Worm (Caenorhabditis elegans): ENCODE data around the gene srxa-4.

Gene srxa-4

ce11 chrV:7387755-7388154 lies 32.5 kb upstream of the srxa-4 start, which contains the start of gene C02H6.3:
Gene C02H6.3 (minus strand): TSS chrV:7387855.
- no peak for TF ChIP-seq nhr-23 (tag; optimal IDR thresholded peaks at IDR 0.05)
- TF ChIP-seq ceh-16 (tag; optimal IDR thresholded peaks at IDR 0.05) = no peak
- no peak for TF ChIP-seq ztf-11 (tag; optimal IDR thresholded peaks at IDR 0.05)

ce11 chrV:7389771-7390170 lies 30.5 kb upstream of the srxa-4 start, which contains the start of gene C02H6.1:
Gene C02H6.1 (minus strand): TSS chrV:7389871.
- TF ChIP-seq unc-55 (GFP tag; optimal IDR thresholded peaks at IDR 0.05) (no peak), alr-1 (tag; optimal IDR thresholded peaks at IDR 0.05) (no peak), mdl-1 (tag; optimal IDR thresholded peaks at IDR 0.05) (no peak), lin-39 (tag; optimal IDR thresholded peaks at IDR 0.05) (no peak), nhr-21 (tag; optimal IDR thresholded peaks at IDR 0.05) (no peak)

DNA sequence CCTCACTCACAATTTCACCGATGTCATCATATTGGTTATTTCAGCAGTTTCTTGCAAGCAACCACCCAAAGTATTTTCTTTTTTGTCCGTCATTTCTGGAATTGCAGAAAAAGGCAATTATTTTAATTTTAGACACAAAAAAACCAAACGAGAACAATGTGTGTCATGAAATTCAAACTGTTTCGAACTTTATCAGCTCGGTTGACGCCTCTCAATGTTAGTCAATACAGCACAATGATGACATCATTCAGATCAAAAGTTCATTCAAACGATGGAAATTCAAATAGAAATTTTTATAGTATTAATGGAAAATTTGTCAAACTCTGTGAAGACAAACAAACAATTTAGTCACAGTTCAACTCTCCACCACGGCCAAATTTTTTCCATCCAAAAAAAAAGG lies 28.3 kb upstream of the srxa-4 start, which contains the start of gene fbxa-105:
Gene fbxa-105 (minus strand): TSS at position 97 of the 400 bp plus-strand sequence.
- no peak for TF ChIP-seq R02D3.7 (tag; optimal IDR thresholded peaks at IDR 0.05)
- TF ChIP-seq unc-62 (GFP tag; optimal IDR thresholded peaks at IDR 0.05) = no peak
- TF ChIP-seq nhr-129 (tag; optimal IDR thresholded peaks at IDR 0.05) = no peak
- TF ChIP-seq fos-1 (tag; optimal IDR thresholded peaks at IDR 0.05) = peak; percentile 70

ce11 chrV:7395359-7395758 lies 24.9 kb upstream of the srxa-4 start, which contains the start of gene srx-9:
Gene srx-9 (minus strand): TSS chrV:7395459.
- TF ChIP-seq elt-1 (tag; optimal IDR thresholded peaks at IDR 0.05) (no peak), sem-4 (tag; optimal IDR thresholded peaks at IDR 0.05) (no peak), Y55F3AM.14 (GFP tag; optimal IDR thresholded peaks at IDR 0.05) (no peak), ztf-1 (GFP tag; conservative IDR thresholded peaks at IDR 0.05) (no peak), mbf-1 (tag; optimal IDR thresholded peaks at IDR 0.05) (no peak), unc-62 (GFP tag; optimal IDR thresholded peaks at IDR 0.05) (no peak), nhr-25 (tag; optimal IDR thresholded peaks at IDR 0.05) (no peak), lsy-2 (tag; optimal IDR thresholded peaks at IDR 0.05) (no peak), nhr-11 (tag; optimal IDR thresholded peaks at IDR 0.05) (no peak)

DNA sequence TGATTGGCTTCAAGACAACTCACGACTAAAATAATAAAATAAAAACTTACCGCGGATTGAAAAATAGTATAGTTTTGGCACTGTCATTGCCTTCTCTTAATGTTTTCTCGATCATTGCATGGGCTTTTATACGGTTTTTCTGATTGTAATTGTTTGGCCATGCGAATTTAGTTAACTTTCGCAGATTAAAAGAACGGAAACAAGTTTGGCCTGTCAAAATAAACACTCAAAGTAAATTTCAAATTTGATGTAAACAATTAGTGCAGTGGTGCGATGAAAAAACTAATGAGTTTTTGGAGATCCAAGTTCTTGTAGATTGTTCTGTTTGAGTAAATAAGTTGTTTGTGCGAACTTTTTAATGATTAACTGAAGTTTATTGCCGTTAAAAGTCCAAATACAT lies 21.1 kb upstream of the srxa-4 start, which contains the start of gene gst-41:
Gene gst-41 (minus strand): TSS at position 101 of the 400 bp plus-strand sequence.
- no peak for TF ChIP-seq skn-1 (tag; optimal IDR thresholded peaks at IDR 0.05)

ce11 chrV:7400095-7400494 lies 20.2 kb upstream of the srxa-4 start, which contains the start of gene cnc-9:
Gene cnc-9 (minus strand): TSS chrV:7400195.
- TF ChIP-seq nhr-25 (tag; optimal IDR thresholded peaks at IDR 0.05) (no peak), nhr-6 (tag; optimal IDR thresholded peaks at IDR 0.05) (no peak), gmeb-1 (tag; optimal IDR thresholded peaks at IDR 0.05) (no peak), nhr-11 (tag; optimal IDR thresholded peaks at IDR 0.05) (no peak), Y55F3AM.14 (GFP tag; optimal IDR thresholded peaks at IDR 0.05) (no peak), zag-1 (tag; optimal IDR thresholded peaks at IDR 0.05) (no peak), dmd-4 (tag; optimal IDR thresholded peaks at IDR 0.05) (no peak), nhr-23 (tag; optimal IDR thresholded peaks at IDR 0.05) (no peak)

- TF ChIP-seq aly-2 (tag; optimal IDR thresholded peaks at IDR 0.05) (no peak), blmp-1 (tag; optimal IDR thresholded peaks at IDR 0.05; ENCODE audit: insufficient read depth) (no peak), nhr-11 (tag; optimal IDR thresholded peaks at IDR 0.05) (no peak), elt-1 (tag; optimal IDR thresholded peaks at IDR 0.05) (no peak), ZK546.5 (tag; optimal IDR thresholded peaks at IDR 0.05) (no peak), nhr-23 (tag; optimal IDR thresholded peaks at IDR 0.05) (no peak), R02D3.7 (tag; optimal IDR thresholded peaks at IDR 0.05) (no peak), nhr-237 (tag; optimal IDR thresholded peaks at IDR 0.05) (no peak), crh-2 (tag; optimal IDR thresholded peaks at IDR 0.05) (no peak), unc-55 (GFP tag; optimal IDR thresholded peaks at IDR 0.05) (no peak), F13H6.1 (tag; optimal IDR thresholded peaks at IDR 0.05) (no peak), egl-27 (tag; optimal IDR thresholded peaks at IDR 0.05) (no peak), nhr-10 (tag; optimal IDR thresholded peaks at IDR 0.05) (no peak)
Measured at ce11 chrV:7400588-7400987, 19.7 kb upstream of the srxa-4 start, which contains the start of gene srx-60. Gene srx-60 (plus strand): TSS chrV:7400888.

All from whole organism, L2 larva.